Worm (Caenorhabditis elegans): ENCODE measurements around the gene sri-9.

- TF ChIP-seq nfya-1 (tag; optimal IDR thresholded peaks at IDR 0.05; ENCODE audit: borderline replicate concordance, insufficient read depth), result no peak
- TF ChIP-seq pha-4 (tag; optimal IDR thresholded peaks at IDR 0.05), result no peak
- no peak for TF ChIP-seq akir-1 (GFP tag; optimal IDR thresholded peaks at IDR 0.05)
- no peak for TF ChIP-seq F37B4.10 (GFP tag; IDR thresholded peaks at IDR 0.05)
- no peak for TF ChIP-seq bed-2 (GFP tag; IDR thresholded peaks at IDR 0.05)
- TF ChIP-seq unc-130 (GFP tag; optimal IDR thresholded peaks at IDR 0.05), result no peak
- no peak for TF ChIP-seq madf-3 (GFP tag; IDR thresholded peaks at IDR 0.05)
- TF ChIP-seq mxl-1 (tag; optimal IDR thresholded peaks at IDR 0.05), result no peak
These were observed 29.1 kb upstream of the sri-9 start, which contains the start of gene srh-119 for ce11 chrV:16972134-16972533.
